Worm (Caenorhabditis elegans) whole organism, young adult: Measurements from ENCODE around the gene F08B12.11.

Experiments
- ceh-27 ChIP-seq: fragments of 200-800 bp; sonication (Bioruptor generic); optimal IDR thresholded peaks from 2 replicates; lab custom pipeline; 2018; ENCODE audit warnings: mild to moderate bottlenecking, missing genetic modification characterization, moderate library complexity, missing compliant biosample characterization
- ekl-4 ChIP-seq: fragments of 200-800 bp; sonication (Bioruptor generic); IDR thresholded peaks from 2 replicates; pipeline ENCODE4 v1.3.6; 2022; ENCODE audit warnings: missing genetic modification reagents, missing genetic modification characterization, missing compliant biosample characterization
- lsl-1 ChIP-seq: fragments of 200-800 bp; sonication (Bioruptor generic); optimal IDR thresholded peaks from 2 replicates; lab custom pipeline; 2018; ENCODE audit warnings: mild to moderate bottlenecking, missing genetic modification characterization, moderate library complexity, missing compliant biosample characterization
- madf-3 ChIP-seq: fragments of 200-800 bp; sonication (Bioruptor generic); IDR thresholded peaks from 2 replicates; pipeline ENCODE4 v1.3.6; 2022; ENCODE audit warnings: missing genetic modification reagents, missing genetic modification characterization, missing compliant biosample characterization
- mes-4 ChIP-seq: sonication (generic microtip); optimal IDR thresholded peaks from 2 replicates; lab custom pipeline; 2016; ENCODE audit warnings: missing genotype, missing genetic modification characterization, missing compliant biosample characterization
- repo-1 ChIP-seq: sonication (generic microtip); optimal IDR thresholded peaks from 2 replicates; lab custom pipeline; 2017; ENCODE audit warnings: mild to moderate bottlenecking, missing genetic modification characterization, missing compliant biosample characterization
- snpc-3.4 ChIP-seq: sonication (generic microtip); optimal IDR thresholded peaks from 2 replicates; lab custom pipeline; 2017; ENCODE audit warnings: missing genetic modification characterization, mild to moderate bottlenecking, missing compliant biosample characterization, antibody characterized with exemption, moderate library complexity, missing genotype, missing genetic modification reagents
- snpc-4 ChIP-seq, 5 experiments: fragments of 150-350 bp in 1 of 5; sonication (generic microtip) in 4 of 5; optimal IDR thresholded peaks; 2 replicates each; lab custom pipeline; 2014 to 2018; ENCODE audit warnings: missing genetic modification characterization in 5 of 5, missing biosample characterization in 3 of 5, antibody characterized with exemption in 2 of 5, mild to moderate bottlenecking in 2 of 5, missing compliant biosample characterization in 2 of 5, missing genotype in 2 of 5, moderate library complexity in 2 of 5, missing genetic modification reagents in 1 of 5
- tbx-9 ChIP-seq: sonication (generic microtip); optimal IDR thresholded peaks from 2 replicates; lab custom pipeline; 2016; ENCODE audit warnings: borderline replicate concordance, missing genetic modification characterization, inconsistent platforms, missing compliant biosample characterization

ce11 chrX:11351856-11352255 is 33.0 kb upstream of the F08B12.11 start, which contains the start of gene pgp-3:
- TF ChIP-seq repo-1 (tag; lab: Kevin White, UChicago), result no peak
- no peak for TF ChIP-seq mes-4
- no peak for TF ChIP-seq tbx-9 (tag; lab: Kevin White, UChicago)
- no peak for TF ChIP-seq madf-3 (GFP tag; lab: Robert Waterston, UW)
- TF ChIP-seq snpc-3.4 (tag; lab: Kevin White, UChicago), result no peak
- TF ChIP-seq ceh-27, result no peak
- no peak for TF ChIP-seq ekl-4
- TF ChIP-seq snpc-4 (GFP tag; optimal IDR thresholded peaks at IDR 0.05; lab: Kevin White, UChicago), result no peak
- TF ChIP-seq snpc-4 (tag; optimal IDR thresholded peaks at IDR 0.05; lab: Kevin White, UChicago), result no peak
- no peak for TF ChIP-seq lsl-1 (GFP tag; lab: Kevin White, UChicago)
